Worm (Caenorhabditis elegans) whole organism, L3 larva: ENCODE measurements around the gene pqn-57.
A peak's percentile ranks its signal among the peaks of the same experiment; 100 is the strongest.

Source experiments
- ceh-82 ChIP-seq: fragments of 150-350 bp; optimal IDR thresholded peaks from 2 replicates; lab custom pipeline; 2014; ENCODE audit warnings: missing biosample characterization, missing genetic modification characterization
- mdl-1 ChIP-seq: fragments of 150-350 bp; optimal IDR thresholded peaks from 2 replicates; lab custom pipeline; 2014; ENCODE audit warnings: missing biosample characterization, missing genetic modification characterization
- pqm-1 ChIP-seq: fragments of 150-350 bp; optimal IDR thresholded peaks from 2 replicates; lab custom pipeline; 2017; ENCODE audit warnings: missing biosample characterization, missing genetic modification characterization, inconsistent platforms

DNA sequence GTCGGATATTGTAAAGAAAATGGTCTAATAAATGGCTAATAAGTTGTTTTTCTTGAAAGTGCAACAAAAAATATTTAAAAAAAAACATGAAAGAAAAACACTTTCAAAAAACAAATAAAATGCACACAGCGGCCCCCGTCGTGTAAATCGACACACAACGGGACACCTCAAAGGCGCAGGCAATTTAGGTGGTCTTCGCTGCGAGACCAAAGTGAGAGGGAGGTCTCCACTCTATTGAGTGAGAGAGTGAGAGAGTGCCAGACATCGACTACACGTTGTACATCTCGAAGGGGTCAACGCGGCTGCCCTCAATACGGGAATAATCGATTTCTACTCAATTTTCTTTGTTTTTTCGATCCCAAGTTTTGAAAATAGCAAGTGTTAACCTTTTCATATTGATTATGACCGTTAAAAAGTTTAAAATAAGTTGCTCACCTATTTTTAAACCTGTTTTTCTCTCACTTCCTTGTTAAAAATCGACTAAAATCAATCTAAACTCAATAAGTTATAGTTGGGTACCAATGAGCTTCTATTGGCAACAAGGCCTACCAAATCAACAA is 34.0 kb downstream of the pqn-57 start, which contains the start of gene sec-16A.2:
- peak; percentile 37 for TF ChIP-seq pqm-1 (tag; lab: Kevin White, UChicago)
- no peak for TF ChIP-seq ceh-82 (tag; lab: Kevin White, UChicago)
- no peak for TF ChIP-seq mdl-1 (tag; lab: Kevin White, UChicago)
